Worm (Caenorhabditis elegans) whole organism, L4 larva: ENCODE measurements around the gene Y116F11B.2.

Experiments
- lin-13 ChIP-seq: fragments of 150-350 bp; optimal IDR thresholded peaks from 2 replicates; lab custom pipeline; 2014; ENCODE audit warnings: missing biosample characterization, missing genetic modification reagents, missing genetic modification characterization
- lir-3 ChIP-seq: sonication (generic microtip); optimal IDR thresholded peaks from 2 replicates; lab custom pipeline; 2016; ENCODE audit warnings: mild to moderate bottlenecking, missing genetic modification characterization, missing compliant biosample characterization
- lsy-2 ChIP-seq, 2 experiments: fragments of 150-350 bp in 1 of 2; sonication (generic microtip) in 1 of 2; optimal IDR thresholded peaks; 2 replicates each; lab custom pipeline; 2014 to 2017; ENCODE audit warnings: missing biosample characterization in 2 of 2, missing genetic modification characterization in 2 of 2
- nhr-10 ChIP-seq: fragments of 150-350 bp; optimal IDR thresholded peaks from 2 replicates; lab custom pipeline; 2014; ENCODE audit warnings: missing biosample characterization, missing genetic modification characterization
- nhr-77 ChIP-seq: fragments of 150-350 bp; optimal IDR thresholded peaks from 2 replicates; lab custom pipeline; 2014; ENCODE audit warnings: missing biosample characterization, missing genetic modification characterization
- php-3 ChIP-seq: fragments of 200-800 bp; sonication (Bioruptor generic); IDR thresholded peaks from 2 replicates; pipeline ENCODE4 v1.3.6; 2022; ENCODE audit warnings: missing genetic modification reagents, missing genetic modification characterization, missing compliant biosample characterization
- skn-1 ChIP-seq: fragments of 150-350 bp; optimal IDR thresholded peaks from 2 replicates; lab custom pipeline; 2014; ENCODE audit warnings: missing biosample characterization, missing genetic modification characterization
- zag-1 ChIP-seq: fragments of 150-350 bp; optimal IDR thresholded peaks from 2 replicates; lab custom pipeline; 2014; ENCODE audit warnings: missing biosample characterization, missing genetic modification characterization
- zfp-2 ChIP-seq: sonication (generic microtip); optimal IDR thresholded peaks from 2 replicates; lab custom pipeline; 2016; ENCODE audit warnings: mild to moderate bottlenecking, missing genetic modification characterization, missing compliant biosample characterization

DNA sequence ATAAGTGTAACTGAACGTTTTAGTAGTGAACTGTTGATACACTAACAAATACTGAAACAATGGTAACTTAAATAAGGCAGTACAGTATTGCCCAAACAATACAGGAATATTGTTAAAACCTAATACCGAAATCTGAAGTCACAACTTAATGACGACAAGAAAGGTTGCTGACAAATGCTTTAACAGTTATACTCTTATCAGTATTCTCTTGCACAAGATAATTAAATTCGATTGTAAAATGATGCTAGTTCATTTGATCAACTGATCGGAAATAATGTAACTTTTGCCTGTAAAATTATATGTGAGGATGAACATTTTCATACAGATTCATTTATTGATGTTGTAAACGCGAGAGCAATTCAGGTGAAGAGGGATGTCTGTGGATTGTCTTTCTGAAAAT, 30.7 kb upstream of the Y116F11B.2 start:
- TF ChIP-seq php-3: no peak
- TF ChIP-seq nhr-10 (tag; lab: Kevin White, UChicago): no peak
- no peak for TF ChIP-seq zag-1 (tag; lab: Kevin White, UChicago)
- no peak for TF ChIP-seq zfp-2 (tag; lab: Kevin White, UChicago)
- no peak for TF ChIP-seq nhr-77 (tag; lab: Kevin White, UChicago)
- no peak for TF ChIP-seq lin-13 (GFP tag; lab: Kevin White, UChicago)
- TF ChIP-seq lir-3 (tag; lab: Kevin White, UChicago): no peak
- no peak for TF ChIP-seq skn-1 (tag; lab: Kevin White, UChicago)
- TF ChIP-seq lsy-2 (tag; optimal IDR thresholded peaks at IDR 0.05; lab: Kevin White, UChicago): no peak
